Fruit fly (Drosophila melanogaster): ENCODE measurements around the gene Frl.

Frl gene

dm6 chr3L:14050944-14051548 lies 2.0 kb upstream of the Frl start, which contains the start of gene CG6833 (continued):
- no peak for TF ChIP-seq zen2 (GFP tag; IDR thresholded peaks at IDR 0.05; ENCODE audit: partially characterized antibody)
- TF ChIP-seq CG10462 (GFP tag; optimal IDR thresholded peaks at IDR 0.05): no peak
- peak; percentile 71; the same call in 1 of the 3 replicates for TF ChIP-seq so (GFP tag; IDR thresholded peaks at IDR 0.05)
- 0 out of 4 replicates have a peak, but pooled peaks have one; percentile 31 for TF ChIP-seq Dll (GFP tag; IDR thresholded peaks at IDR 0.05; ENCODE audit: partially characterized antibody)
- TF ChIP-seq CG7271 (tag; optimal IDR thresholded peaks at IDR 0.05): peak; percentile 68
- no peak for TF ChIP-seq knrl (GFP tag; IDR thresholded peaks at IDR 0.05; ENCODE audit: partially characterized antibody)
- no peak for TF ChIP-seq Eip74EF (GFP tag; optimal IDR thresholded peaks at IDR 0.05)
- peak; percentile 76 for TF ChIP-seq CG3847 (GFP tag; IDR thresholded peaks at IDR 0.05)
- TF ChIP-seq CG9876 (GFP tag; optimal IDR thresholded peaks at IDR 0.05): peak; percentile 77
- TF ChIP-seq pita (GFP tag; optimal IDR thresholded peaks at IDR 0.05): no peak
- TF ChIP-seq jigr1 (GFP tag; IDR thresholded peaks at IDR 0.05): 0 out of 3 replicates have a peak, but pooled peaks have one; percentile 24
- no peak for TF ChIP-seq Scr (GFP tag; IDR thresholded peaks at IDR 0.05; ENCODE audit: partially characterized antibody)
- peak; percentile 42 for TF ChIP-seq tx (GFP tag; optimal IDR thresholded peaks at IDR 0.05)
- TF ChIP-seq sob (GFP tag; IDR thresholded peaks at IDR 0.05): peak; percentile 86
- no peak for TF ChIP-seq Jarid2 (GFP tag; optimal IDR thresholded peaks at IDR 0.05)
- TF ChIP-seq Awh (GFP tag; IDR thresholded peaks at IDR 0.05): peak; percentile 54
- TF ChIP-seq gce (GFP tag; IDR thresholded peaks at IDR 0.05): peak; percentile 72; the same call in 1 of the 3 replicates
- TF ChIP-seq CG12391 (tag; optimal IDR thresholded peaks at IDR 0.05): peak; percentile 51
- peak; percentile 44; the same call in 1 of the 2 replicates for TF ChIP-seq CG4360 (GFP tag; IDR thresholded peaks at IDR 0.05)
- no peak for TF ChIP-seq tna (GFP tag; IDR thresholded peaks at IDR 0.05; ENCODE audit: partially characterized antibody)
- TF ChIP-seq tup (GFP tag; optimal IDR thresholded peaks at IDR 0.05): no peak
- TF ChIP-seq CG15479 (GFP tag; optimal IDR thresholded peaks at IDR 0.05): no peak
- no peak for TF ChIP-seq dan (GFP tag; IDR thresholded peaks at IDR 0.05)
- no peak for TF ChIP-seq D19B (GFP tag; optimal IDR thresholded peaks at IDR 0.05)
- peak; percentile 38 for TF ChIP-seq CG12744 (GFP tag; optimal IDR thresholded peaks at IDR 0.05)
- peak; percentile 57 for TF ChIP-seq trem (tag; optimal IDR thresholded peaks at IDR 0.05)
- no peak for TF ChIP-seq hbn (GFP tag; IDR thresholded peaks at IDR 0.05; ENCODE audit: partially characterized antibody)
- TF ChIP-seq CG10543 (GFP tag; optimal IDR thresholded peaks at IDR 0.05): peak; percentile 43
- TF ChIP-seq Ssrp (tag; optimal IDR thresholded peaks at IDR 0.05): peak; percentile 29
- peak; percentile 7 for TF ChIP-seq Oli (tag; optimal IDR thresholded peaks at IDR 0.05)
- TF ChIP-seq CG11247 (GFP tag; IDR thresholded peaks at IDR 0.05): peak; percentile 82
- peak; percentile 76 for TF ChIP-seq CG30403 (GFP tag; optimal IDR thresholded peaks at IDR 0.05)
- peak; percentile 41 for TF ChIP-seq CG13296 (GFP tag; optimal IDR thresholded peaks at IDR 0.05)
- TF ChIP-seq ap (GFP tag; IDR thresholded peaks at IDR 0.05): peak; percentile 48; the same call in 1 of the 2 replicates
- no peak for TF ChIP-seq hkb (optimal IDR thresholded peaks at IDR 0.05)
- TF ChIP-seq hkb (GFP tag; IDR thresholded peaks at IDR 0.05): peak; percentile 72
- peak; percentile 46; the same call in 1 of the 2 replicates for TF ChIP-seq CG43689 (GFP tag; IDR thresholded peaks at IDR 0.05)
- TF ChIP-seq tio (GFP tag; optimal IDR thresholded peaks at IDR 0.05): no peak
- TF ChIP-seq Lhr (GFP tag; optimal IDR thresholded peaks at IDR 0.05): peak; percentile 13
- peak; percentile 58; the same call in 1 of the 2 replicates for TF ChIP-seq aop (GFP tag; IDR thresholded peaks at IDR 0.05)
- TF ChIP-seq unc-4 (GFP tag; IDR thresholded peaks at IDR 0.05; ENCODE audit: partially characterized antibody): no peak
- peak; percentile 23 for TF ChIP-seq CG31388 (GFP tag; optimal IDR thresholded peaks at IDR 0.05)
- peak; percentile 60; the same call in 1 of the 2 replicates for TF ChIP-seq Taf1 (GFP tag; IDR thresholded peaks at IDR 0.05)
- TF ChIP-seq Drgx (GFP tag; IDR thresholded peaks at IDR 0.05): peak; percentile 57
- peak; percentile 6 for TF ChIP-seq CG10274 (GFP tag; optimal IDR thresholded peaks at IDR 0.05)
- peak; percentile 62 for TF ChIP-seq mirr (GFP tag; optimal IDR thresholded peaks at IDR 0.05)
- TF ChIP-seq tgo (GFP tag; IDR thresholded peaks at IDR 0.05): peak; percentile 72
- TF ChIP-seq D (optimal IDR thresholded peaks at IDR 0.05): no peak
- peak; percentile 58 for TF ChIP-seq D (GFP tag; optimal IDR thresholded peaks at IDR 0.05)
